Fruit fly (Drosophila melanogaster): Measurements from ENCODE around the gene kek1.

Gene kek1

dm6 chr2L:12843448-12843847, 20.9 kb upstream of the kek1 start:
- TF ChIP-seq net (GFP tag; optimal IDR thresholded peaks at IDR 0.05) (no peak), CG6854 (GFP tag; optimal IDR thresholded peaks at IDR 0.05) (no peak), OdsH (GFP tag; optimal IDR thresholded peaks at IDR 0.05) (no peak), svp (GFP tag) (no peak), cyc (GFP tag; optimal IDR thresholded peaks at IDR 0.05) (no peak), Eip75B (GFP tag; optimal IDR thresholded peaks at IDR 0.05) (no peak), fkh (GFP tag; optimal IDR thresholded peaks at IDR 0.05) (no peak), Blimp-1 (GFP tag; optimal IDR thresholded peaks at IDR 0.05) (no peak), CG3032 (tag; optimal IDR thresholded peaks at IDR 0.05) (no peak), CG34406 (GFP tag; optimal IDR thresholded peaks at IDR 0.05) (no peak), Lpt (GFP tag; optimal IDR thresholded peaks at IDR 0.05) (no peak), CG32006 (GFP tag; optimal IDR thresholded peaks at IDR 0.05) (no peak), CG6276 (GFP tag; optimal IDR thresholded peaks at IDR 0.05) (no peak), Ets96B (tag; optimal IDR thresholded peaks at IDR 0.05) (no peak), topi (GFP tag; optimal IDR thresholded peaks at IDR 0.05) (no peak)

DNA sequence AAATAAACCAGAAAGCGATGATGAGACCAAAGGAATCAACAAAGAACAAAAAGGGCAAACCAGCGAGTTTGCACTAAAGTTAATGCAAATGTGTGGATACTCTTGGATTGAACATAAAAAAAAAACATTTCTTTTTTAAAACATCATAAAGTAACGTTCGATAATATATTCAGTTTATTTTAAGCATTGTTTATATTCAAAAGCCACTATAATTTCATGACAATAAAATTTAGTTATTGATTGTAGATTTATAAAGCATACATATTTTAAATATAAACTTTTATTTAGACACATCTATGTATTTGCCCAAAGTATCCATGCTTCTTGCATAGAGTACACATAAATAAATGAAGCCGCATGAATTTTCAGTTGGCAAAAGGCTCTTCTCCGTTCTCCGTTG, 19.3 kb upstream of the kek1 start:
- peak; percentile 79 for TF ChIP-seq OdsH (GFP tag; optimal IDR thresholded peaks at IDR 0.05)
- TF ChIP-seq CG4318 (GFP tag; optimal IDR thresholded peaks at IDR 0.05): no peak
- TF ChIP-seq Hr38 (GFP tag; optimal IDR thresholded peaks at IDR 0.05): no peak
- TF ChIP-seq CG9139 (GFP tag; optimal IDR thresholded peaks at IDR 0.05): peak; percentile 72
- no peak for TF ChIP-seq fkh (GFP tag; optimal IDR thresholded peaks at IDR 0.05)
- TF ChIP-seq CG8119 (GFP tag; IDR thresholded peaks at IDR 0.05): peak; percentile 59; the same call in 2 of the 3 replicates
- peak; percentile 66 for TF ChIP-seq net (GFP tag; optimal IDR thresholded peaks at IDR 0.05)
- peak; percentile 78 for TF ChIP-seq Met (GFP tag; optimal IDR thresholded peaks at IDR 0.05)
- TF ChIP-seq Gug (GFP tag; IDR thresholded peaks at IDR 0.05): no peak
- TF ChIP-seq Blimp-1 (GFP tag; optimal IDR thresholded peaks at IDR 0.05): peak; percentile 66
- peak; percentile 84 to 90 for TF ChIP-seq ss (GFP tag; optimal IDR thresholded peaks at IDR 0.05)
- peak; percentile 40; the same call in 1 of the 3 replicates for TF ChIP-seq CG6163 (GFP tag; IDR thresholded peaks at IDR 0.05)
- TF ChIP-seq pdm3 (GFP tag; optimal IDR thresholded peaks at IDR 0.05): peak; percentile 77
- peak; percentile 88 for TF ChIP-seq Ets96B (tag; optimal IDR thresholded peaks at IDR 0.05)
- TF ChIP-seq eg (GFP tag; IDR thresholded peaks at IDR 0.05): no peak
- peak; percentile 90 for TF ChIP-seq svp (GFP tag)
- TF ChIP-seq esn (GFP tag; optimal IDR thresholded peaks at IDR 0.05): peak; percentile 87
- peak; percentile 81 for TF ChIP-seq spab (GFP tag; optimal IDR thresholded peaks at IDR 0.05)
- peak; percentile 96 for TF ChIP-seq Eip78C (GFP tag)
- peak; percentile 84 for TF ChIP-seq CG6808 (GFP tag; optimal IDR thresholded peaks at IDR 0.05)
- TF ChIP-seq salr (GFP tag; optimal IDR thresholded peaks at IDR 0.05): peak; percentile 37 to 52
- TF ChIP-seq acj6 (GFP tag; optimal IDR thresholded peaks at IDR 0.05): peak; percentile 73
- TF ChIP-seq Ets21C (GFP tag; optimal IDR thresholded peaks at IDR 0.05): peak; percentile 61
- peak; percentile 80 for TF ChIP-seq Smox (GFP tag; optimal IDR thresholded peaks at IDR 0.05)
- no peak for TF ChIP-seq Hr4 (GFP tag; optimal IDR thresholded peaks at IDR 0.05)
- no peak for TF ChIP-seq CG6276 (GFP tag; optimal IDR thresholded peaks at IDR 0.05)
- peak; percentile 12 for TF ChIP-seq CG7368 (GFP tag; optimal IDR thresholded peaks at IDR 0.05)
- peak; percentile 88 for TF ChIP-seq dsx (GFP tag; optimal IDR thresholded peaks at IDR 0.05; ENCODE audit: poor library complexity, severe bottlenecking)
- TF ChIP-seq CG32006 (GFP tag; optimal IDR thresholded peaks at IDR 0.05): no peak
- TF ChIP-seq CG34406 (GFP tag; optimal IDR thresholded peaks at IDR 0.05): peak; percentile 82
- no peak for TF ChIP-seq CG6854 (GFP tag; optimal IDR thresholded peaks at IDR 0.05)
- no peak for TF ChIP-seq dac (GFP tag; optimal IDR thresholded peaks at IDR 0.05)
- TF ChIP-seq lz (GFP tag; optimal IDR thresholded peaks at IDR 0.05): peak; percentile 74
- TF ChIP-seq Sox102F (GFP tag; optimal IDR thresholded peaks at IDR 0.05): peak; percentile 65
- peak; percentile 62 for TF ChIP-seq vri (GFP tag; optimal IDR thresholded peaks at IDR 0.05)
- peak; percentile 84 for TF ChIP-seq fd59A (GFP tag; optimal IDR thresholded peaks at IDR 0.05)
- peak; percentile 63 for TF ChIP-seq Hr39 (GFP tag; optimal IDR thresholded peaks at IDR 0.05)
- peak; percentile 61 for TF ChIP-seq Sox15 (GFP tag; optimal IDR thresholded peaks at IDR 0.05)
- peak; percentile 81 for TF ChIP-seq achi (GFP tag; optimal IDR thresholded peaks at IDR 0.05)
- TF ChIP-seq CG11762 (GFP tag; optimal IDR thresholded peaks at IDR 0.05; ENCODE audit: insufficient read depth): peak; percentile 68
- TF ChIP-seq fd85E (GFP tag; optimal IDR thresholded peaks at IDR 0.05): no peak
- TF ChIP-seq cyc (GFP tag; optimal IDR thresholded peaks at IDR 0.05): peak; percentile 66
- peak; percentile 81 for TF ChIP-seq CG10669 (GFP tag; optimal IDR thresholded peaks at IDR 0.05)
- peak; percentile 92 for TF ChIP-seq CG3032 (tag; optimal IDR thresholded peaks at IDR 0.05)
- peak; percentile 78 for TF ChIP-seq CG8632 (GFP tag; optimal IDR thresholded peaks at IDR 0.05)
